Fruit fly (Drosophila melanogaster) whole organism, embryonic: ENCODE data around the gene RpL27A.

Experiments
- CG1602 ChIP-seq: fragments of 200-800 bp; sonication (Bioruptor generic); optimal IDR thresholded peaks from 3 replicates; lab custom pipeline; 2016; ENCODE audit warnings: missing biosample characterization, missing genetic modification characterization
- CG6854 ChIP-seq: fragments of 200-800 bp; sonication (Bioruptor generic); optimal IDR thresholded peaks from 3 replicates; lab custom pipeline; 2017; ENCODE audit warnings: missing biosample characterization, mild to moderate bottlenecking, missing genetic modification characterization
- Hey ChIP-seq: fragments of 200-800 bp; sonication (Bioruptor generic); optimal IDR thresholded peaks from 3 replicates; lab custom pipeline; 2018; ENCODE audit warnings: missing biosample characterization, mild to moderate bottlenecking, missing genetic modification characterization
- NC2β ChIP-seq: fragments of 200-800 bp; sonication (Bioruptor generic); optimal IDR thresholded peaks from 2 replicates; lab custom pipeline; 2016; ENCODE audit warnings: missing biosample characterization, missing genetic modification characterization
- h ChIP-seq: fragments of >200 bp; optimal IDR thresholded peaks from 2 replicates; lab custom pipeline; 2017

dm6 chr2L:4440881-4441737 lies 17.1 kb downstream of the RpL27A start, which contains the start of gene CG15431:
- TF ChIP-seq CG1602 (GFP tag; lab: Kevin White, UChicago) (no peak), Hey (tag; lab: Kevin White, UChicago) (no peak), NC2β (GFP tag; lab: Kevin White, UChicago) (no peak), h (no peak), CG6854 (GFP tag; lab: Kevin White, UChicago) (peak; percentile 51)
